Fruit fly (Drosophila melanogaster) whole organism, embryonic: ENCODE data around the gene PolA1.

Source experiments
- ATbp ChIP-seq: fragments of 200-800 bp; sonication (Bioruptor generic); optimal IDR thresholded peaks from 2 replicates; lab custom pipeline; 2017; ENCODE audit warnings: missing biosample characterization, mild to moderate bottlenecking, missing genetic modification characterization, missing genetic modification reagents
- Atf3 ChIP-seq: fragments of 200-800 bp; sonication (Bioruptor generic); optimal IDR thresholded peaks from 3 replicates; lab custom pipeline; 2016; ENCODE audit warnings: missing biosample characterization, missing genetic modification characterization
- Atf6 ChIP-seq: fragments of 200-800 bp; sonication (Bioruptor generic); IDR thresholded peaks from 2 replicates; pipeline ENCODE4 v1.3.6; 2022; ENCODE audit warnings: missing biosample characterization, missing genetic modification characterization
- Blimp-1 ChIP-seq: fragments of 200-800 bp; sonication (Bioruptor generic); optimal IDR thresholded peaks from 3 replicates; lab custom pipeline; 2018; ENCODE audit warnings: missing biosample characterization, missing genetic modification characterization, mild to moderate bottlenecking, moderate library complexity, missing genetic modification reagents
- CG10431 ChIP-seq: fragments of 200-800 bp; sonication (Bioruptor generic); optimal IDR thresholded peaks from 3 replicates; lab custom pipeline; 2018; ENCODE audit warnings: missing biosample characterization, mild to moderate bottlenecking, missing genetic modification characterization
- CG11247 ChIP-seq: fragments of 200-800 bp; sonication (Bioruptor generic); IDR thresholded peaks from 2 replicates; pipeline ENCODE4 v1.3.6; 2022; ENCODE audit warnings: missing biosample characterization, missing genetic modification characterization
- CG11504 ChIP-seq: fragments of 200-800 bp; sonication (Bioruptor generic); optimal IDR thresholded peaks from 3 replicates; lab custom pipeline; 2019; ENCODE audit warnings: missing biosample characterization, mild to moderate bottlenecking, missing genetic modification characterization, moderate library complexity
- CG13296 ChIP-seq: fragments of 200-800 bp; sonication (Bioruptor generic); optimal IDR thresholded peaks from 3 replicates; lab custom pipeline; 2018; ENCODE audit warnings: missing biosample characterization, mild to moderate bottlenecking, missing genetic modification characterization
- CG15601 ChIP-seq: fragments of 200-800 bp; sonication (Bioruptor generic); optimal IDR thresholded peaks from 3 replicates; lab custom pipeline; 2019; ENCODE audit warnings: missing biosample characterization, mild to moderate bottlenecking, missing genetic modification characterization, moderate library complexity
- CG2678 ChIP-seq: fragments of 200-800 bp; sonication (Bioruptor generic); optimal IDR thresholded peaks from 3 replicates; lab custom pipeline; 2019; ENCODE audit warnings: missing biosample characterization, mild to moderate bottlenecking, missing genetic modification characterization, moderate library complexity
- CG2875 ChIP-seq: fragments of 200-800 bp; sonication (Bioruptor generic); optimal IDR thresholded peaks from 2 replicates; lab custom pipeline; 2017; ENCODE audit warnings: missing biosample characterization, mild to moderate bottlenecking, missing genetic modification characterization, missing genetic modification reagents
- CG3281 ChIP-seq: fragments of 200-800 bp; sonication (Bioruptor generic); optimal IDR thresholded peaks from 3 replicates; lab custom pipeline; 2017; ENCODE audit warnings: missing biosample characterization, mild to moderate bottlenecking, missing genetic modification characterization
- CG4328 ChIP-seq: fragments of 200-800 bp; sonication (Bioruptor generic); optimal IDR thresholded peaks from 3 replicates; lab custom pipeline; 2017; ENCODE audit warnings: missing biosample characterization, missing genetic modification reagents, missing genetic modification characterization
- CG7271 ChIP-seq: fragments of 200-800 bp; sonication (Bioruptor generic); optimal IDR thresholded peaks from 2 replicates; lab custom pipeline; 2018; ENCODE audit warnings: missing biosample characterization, mild to moderate bottlenecking, missing genetic modification characterization, moderate library complexity
- CG8359 ChIP-seq: fragments of 200-800 bp; sonication (Bioruptor generic); optimal IDR thresholded peaks from 2 replicates; lab custom pipeline; 2017; ENCODE audit warnings: missing biosample characterization, mild to moderate bottlenecking, missing genetic modification characterization, borderline replicate concordance
- CG8388 ChIP-seq: fragments of 200-800 bp; sonication (Bioruptor generic); optimal IDR thresholded peaks from 2 replicates; lab custom pipeline; 2019; ENCODE audit warnings: missing biosample characterization, mild to moderate bottlenecking, missing genetic modification characterization, moderate library complexity
- CG9817 ChIP-seq: fragments of 200-800 bp; sonication (Bioruptor generic); optimal IDR thresholded peaks from 2 replicates; lab custom pipeline; 2018; ENCODE audit warnings: missing biosample characterization, mild to moderate bottlenecking, missing genetic modification characterization, moderate library complexity
- CG9876 ChIP-seq: fragments of 200-800 bp; sonication (Bioruptor generic); optimal IDR thresholded peaks from 2 replicates; lab custom pipeline; 2016; ENCODE audit warnings: missing biosample characterization, missing genetic modification characterization
- D19A ChIP-seq: fragments of 200-800 bp; optimal IDR thresholded peaks from 3 replicates; lab custom pipeline; 2019; ENCODE audit warnings: missing biosample characterization, mild to moderate bottlenecking, missing genetic modification characterization, moderate library complexity
- E2f1 ChIP-seq: fragments of 200-800 bp; sonication (Bioruptor generic); IDR thresholded peaks from 2 replicates; pipeline ENCODE4 v1.3.6; 2022; ENCODE audit warnings: missing biosample characterization, missing genetic modification characterization
- HLH3B ChIP-seq: fragments of 200-800 bp; sonication (Bioruptor generic); IDR thresholded peaks from 2 replicates; pipeline ENCODE4 v1.3.6; 2022; ENCODE audit warnings: missing biosample characterization, missing genetic modification characterization
- Hmr ChIP-seq: fragments of 200-800 bp; sonication (Bioruptor generic); optimal IDR thresholded peaks from 3 replicates; lab custom pipeline; 2017; ENCODE audit warnings: mild to moderate bottlenecking, missing biosample characterization, missing genetic modification reagents, missing genetic modification characterization
- Meics ChIP-seq: fragments of 200-800 bp; sonication (Bioruptor generic); optimal IDR thresholded peaks from 2 replicates; lab custom pipeline; 2017; ENCODE audit warnings: missing biosample characterization, mild to moderate bottlenecking, missing genetic modification characterization
- NK7.1 ChIP-seq: fragments of 200-800 bp; sonication (Bioruptor generic); optimal IDR thresholded peaks from 3 replicates; lab custom pipeline; 2016; ENCODE audit warnings: missing biosample characterization, missing genetic modification characterization
- Ptx1 ChIP-seq: fragments of 200-800 bp; sonication (Bioruptor generic); IDR thresholded peaks from 2 replicates; pipeline ENCODE4 v1.3.6; 2022; ENCODE audit warnings: missing biosample characterization, missing genetic modification characterization
- Taf1 ChIP-seq: fragments of 200-800 bp; sonication (Bioruptor generic); IDR thresholded peaks from 2 replicates; pipeline ENCODE4 v1.3.6; 2022; ENCODE audit warnings: missing biosample characterization, missing genetic modification characterization
- YL-1 ChIP-seq: fragments of 200-800 bp; sonication (Bioruptor generic); optimal IDR thresholded peaks from 3 replicates; lab custom pipeline; 2017; ENCODE audit warnings: missing biosample characterization, mild to moderate bottlenecking, missing genetic modification characterization
- ase ChIP-seq: fragments of 200-800 bp; sonication (Bioruptor generic); IDR thresholded peaks from 3 replicates; pipeline ENCODE4 v1.3.6; 2022; ENCODE audit warnings: missing biosample characterization, missing genetic modification characterization
- bbx ChIP-seq: fragments of 200-800 bp; sonication (Bioruptor generic); IDR thresholded peaks from 2 replicates; pipeline ENCODE4 v1.3.6; 2022; ENCODE audit warnings: missing biosample characterization, missing genetic modification characterization; ENCODE audit not compliant: partially characterized antibody
- exex ChIP-seq: fragments of 200-800 bp; sonication (Bioruptor generic); optimal IDR thresholded peaks from 4 replicates; lab custom pipeline; 2018; ENCODE audit warnings: missing biosample characterization, mild to moderate bottlenecking, missing genetic modification characterization, moderate library complexity
- grau ChIP-seq: fragments of 200-800 bp; optimal IDR thresholded peaks from 3 replicates; lab custom pipeline; 2019; ENCODE audit warnings: missing biosample characterization, mild to moderate bottlenecking, missing genetic modification characterization, moderate library complexity
- nau ChIP-seq: fragments of 200-800 bp; sonication (Bioruptor generic); optimal IDR thresholded peaks from 3 replicates; lab custom pipeline; 2017; ENCODE audit warnings: missing biosample characterization, mild to moderate bottlenecking, missing genetic modification characterization, missing genetic modification reagents
- pan ChIP-seq, 4 experiments: fragments of >200 bp in 3 of 4; fragments of 200-800 bp in 1 of 4; sonication (Bioruptor generic) in 1 of 4; optimal IDR thresholded peaks in 3 of 4; IDR thresholded peaks in 1 of 4; 2 replicates each; pipeline versions ENCODE4 v1.3.6 to Lab custom; 2017 to 2022; ENCODE audit warnings: missing biosample characterization in 2 of 4, missing genetic modification characterization in 2 of 4, mixed read lengths in 1 of 4
- pfk ChIP-seq: fragments of 200-800 bp; sonication (Bioruptor generic); optimal IDR thresholded peaks from 2 replicates; lab custom pipeline; 2018; ENCODE audit warnings: missing biosample characterization, mild to moderate bottlenecking, missing genetic modification characterization, moderate library complexity
- sr ChIP-seq: fragments of 200-800 bp; sonication (Bioruptor generic); IDR thresholded peaks from 3 replicates; pipeline ENCODE4 v1.3.6; 2022; ENCODE audit warnings: missing biosample characterization, missing genetic modification characterization
- stc ChIP-seq: fragments of 200-800 bp; sonication (Bioruptor generic); IDR thresholded peaks from 2 replicates; pipeline ENCODE4 v1.3.6; 2022; ENCODE audit warnings: missing biosample characterization, missing genetic modification characterization
- twi ChIP-seq: fragments of 200-800 bp; optimal IDR thresholded peaks from 2 replicates; lab custom pipeline; 2019; ENCODE audit warnings: missing biosample characterization, mild to moderate bottlenecking, missing genetic modification characterization, moderate library complexity
- vfl ChIP-seq: fragments of 200-800 bp; sonication (Bioruptor generic); optimal IDR thresholded peaks from 2 replicates; lab custom pipeline; 2016; ENCODE audit warnings: missing biosample characterization, missing genetic modification characterization

Gene PolA1

DNA sequence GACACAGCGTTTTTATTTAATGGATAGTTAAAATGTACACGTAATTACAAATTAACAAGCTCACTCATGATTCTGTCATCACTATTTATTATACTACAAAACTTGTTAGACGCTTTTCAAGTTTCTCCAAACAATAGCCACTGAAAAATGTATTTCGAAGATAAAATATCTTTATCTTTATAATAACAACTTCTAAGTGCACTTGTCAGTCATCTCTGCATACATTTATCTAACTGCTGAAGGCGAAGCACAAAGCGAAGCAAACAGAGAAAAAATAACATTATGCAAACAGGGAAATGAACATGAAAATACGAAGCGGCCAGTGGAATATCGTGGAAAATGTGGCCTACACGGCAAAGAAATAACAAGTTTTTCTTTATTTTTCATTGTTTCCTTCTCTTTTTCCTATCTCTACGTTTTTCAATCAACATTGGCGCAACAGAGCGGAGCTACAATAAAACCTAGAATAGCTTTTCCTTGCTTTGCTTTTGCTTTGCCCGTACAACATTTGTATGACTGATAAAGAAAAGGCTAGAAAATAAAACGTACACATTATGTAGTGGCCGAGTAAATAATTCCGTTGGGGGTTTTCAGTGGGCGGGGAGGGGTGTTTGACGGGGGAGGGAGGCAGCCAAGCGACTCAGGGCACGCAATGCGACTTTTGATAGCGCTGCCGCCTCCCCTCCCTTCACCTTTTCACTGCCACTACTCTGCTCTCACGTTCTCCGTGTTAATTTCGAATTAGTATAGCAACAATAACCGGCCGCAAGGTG, 42.0 kb downstream of the PolA1 start (continued):
- TF ChIP-seq Hmr (GFP tag; lab: Kevin White, UChicago) (peak; percentile 34), CG11247 (GFP tag; lab: Robert Waterston, UW) (peak; percentile 20; the same call in 1 of the 2 replicates), Meics (GFP tag; lab: Kevin White, UChicago) (peak; percentile 20), Atf6 (GFP tag; lab: Robert Waterston, UW) (peak; percentile 22; the same call in 1 of the 2 replicates), HLH3B (GFP tag; lab: Robert Waterston, UW) (0 out of 2 replicates have a peak, but pooled peaks have one; percentile 14), CG4328 (GFP tag; lab: Kevin White, UChicago) (peak; percentile 56), E2f1 (GFP tag; lab: Robert Waterston, UW) (0 out of 2 replicates have a peak, but pooled peaks have one; percentile 24), vfl (GFP tag; lab: Kevin White, UChicago) (no peak), Atf3 (no peak), CG10431 (GFP tag; lab: Kevin White, UChicago) (peak; percentile 16), pfk (GFP tag; lab: Kevin White, UChicago) (peak; percentile 6), CG3281 (GFP tag; lab: Kevin White, UChicago) (peak; percentile 19), twi (no peak), CG15601 (tag; lab: Kevin White, UChicago) (peak; percentile 50), ATbp (GFP tag; lab: Kevin White, UChicago) (peak; percentile 69), CG2678 (peak; percentile 43), stc (GFP tag; lab: Robert Waterston, UW) (0 out of 2 replicates have a peak, but pooled peaks have one; percentile 20), NK7.1 (no peak), Ptx1 (GFP tag; lab: Robert Waterston, UW) (peak; percentile 43; the same call in 1 of the 2 replicates), CG8388 (GFP tag; lab: Kevin White, UChicago) (peak; percentile 7), CG11504 (tag; lab: Kevin White, UChicago) (peak; percentile 22), YL-1 (peak; percentile 20), CG2875 (peak; percentile 37), CG8359 (GFP tag; lab: Kevin White, UChicago) (peak; percentile 7), grau (tag; lab: Kevin White, UChicago) (peak; percentile 27), CG7271 (tag; lab: Kevin White, UChicago) (no peak), pan (optimal IDR thresholded peaks at IDR 0.05; lab: Kevin White, UChicago) (no peak), pan (GFP tag; optimal IDR thresholded peaks at IDR 0.05 in 1 of 2, IDR thresholded peaks at IDR 0.05 in 1 of 2) (peak in 1 of 2 experiments; percentile 35), Taf1 (GFP tag; lab: Robert Waterston, UW) (peak; percentile 16; the same call in 1 of the 2 replicates), Blimp-1 (peak; percentile 5), CG9817 (tag; lab: Kevin White, UChicago) (no peak), bbx (peak; percentile 21; the same call in 1 of the 2 replicates), nau (GFP tag; lab: Kevin White, UChicago) (peak; percentile 14), sr (GFP tag; lab: Robert Waterston, UW) (0 out of 3 replicates have a peak, but pooled peaks have one; percentile 20), CG9876 (GFP tag; lab: Kevin White, UChicago) (no peak), ase (0 out of 3 replicates have a peak, but pooled peaks have one; percentile 24), D19A (peak; percentile 34), exex (tag; lab: Kevin White, UChicago) (no peak), CG13296 (peak; percentile 24)
